Worm (Caenorhabditis elegans) whole organism, young adult: ENCODE data around the gene C30F2.4.

Experiments
- C17E4.6 ChIP-seq: fragments of 200-800 bp; sonication (Bioruptor generic); IDR thresholded peaks from 2 replicates; pipeline ENCODE4 v1.3.6; 2022; ENCODE audit warnings: missing genetic modification reagents, missing genetic modification characterization, missing compliant biosample characterization
- F23B12.7 ChIP-seq: sonication (generic microtip); optimal IDR thresholded peaks from 2 replicates; lab custom pipeline; 2017; ENCODE audit warnings: missing genetic modification characterization, mild to moderate bottlenecking, missing compliant biosample characterization, antibody characterized with exemption, moderate library complexity; ENCODE audit not compliant: insufficient read depth
- K11D2.4 ChIP-seq: fragments of 200-800 bp; sonication (Bioruptor generic); IDR thresholded peaks from 2 replicates; pipeline ENCODE4 v1.3.6; 2022; ENCODE audit warnings: missing genetic modification reagents, missing genetic modification characterization, missing compliant biosample characterization
- Y56A3A.18 ChIP-seq: fragments of 200-800 bp; sonication (Bioruptor generic); IDR thresholded peaks from 2 replicates; pipeline ENCODE4 v1.3.6; 2022; ENCODE audit warnings: missing genetic modification reagents, missing genetic modification characterization, missing compliant biosample characterization
- Y79H2A.3 ChIP-seq: fragments of 200-800 bp; sonication (Bioruptor generic); conservative IDR thresholded peaks from 2 replicates; pipeline ENCODE4 v1.3.6; 2022; ENCODE audit warnings: missing genetic modification reagents, missing genetic modification characterization, missing compliant biosample characterization
- Y95B8A.8 ChIP-seq: fragments of 200-800 bp; sonication (Bioruptor generic); IDR thresholded peaks from 2 replicates; pipeline ENCODE4 v1.3.6; 2022; ENCODE audit warnings: missing genetic modification reagents, missing genetic modification characterization, missing compliant biosample characterization
- ZK185.1 ChIP-seq: sonication (generic microtip); optimal IDR thresholded peaks from 2 replicates; lab custom pipeline; 2016; ENCODE audit warnings: mild to moderate bottlenecking, missing genetic modification characterization, missing compliant biosample characterization; ENCODE audit not compliant: poor library complexity, severe bottlenecking
- aptf-3 ChIP-seq: fragments of 200-800 bp; sonication (Bioruptor generic); IDR thresholded peaks from 2 replicates; pipeline ENCODE4 v1.3.6; 2022; ENCODE audit warnings: missing genetic modification characterization, missing compliant biosample characterization
- atf-7 ChIP-seq: sonication (generic microtip); optimal IDR thresholded peaks from 2 replicates; lab custom pipeline; 2017; ENCODE audit warnings: mild to moderate bottlenecking, missing genetic modification characterization, missing compliant biosample characterization
- bed-1 ChIP-seq: fragments of 200-800 bp; sonication (Bioruptor generic); IDR thresholded peaks from 2 replicates; pipeline ENCODE4 v1.3.6; 2022; ENCODE audit warnings: missing genetic modification reagents, missing genetic modification characterization, missing compliant biosample characterization
- ccch-3 ChIP-seq: fragments of 200-800 bp; sonication (Bioruptor generic); optimal IDR thresholded peaks from 2 replicates; lab custom pipeline; 2018; ENCODE audit warnings: mild to moderate bottlenecking, missing genetic modification characterization, missing compliant biosample characterization
- ceh-27 ChIP-seq: fragments of 200-800 bp; sonication (Bioruptor generic); optimal IDR thresholded peaks from 2 replicates; lab custom pipeline; 2018; ENCODE audit warnings: mild to moderate bottlenecking, missing genetic modification characterization, moderate library complexity, missing compliant biosample characterization
- ceh-40 ChIP-seq: fragments of 200-800 bp; sonication (Bioruptor generic); IDR thresholded peaks from 2 replicates; pipeline ENCODE4 v1.3.6; 2022; ENCODE audit warnings: missing genetic modification characterization, missing compliant biosample characterization
- ceh-79 ChIP-seq: sonication (generic microtip); optimal IDR thresholded peaks from 2 replicates; lab custom pipeline; 2017; ENCODE audit warnings: mild to moderate bottlenecking, missing genetic modification characterization, missing compliant biosample characterization
- ceh-91 ChIP-seq: fragments of 200-800 bp; sonication (Bioruptor generic); IDR thresholded peaks from 2 replicates; pipeline ENCODE4 v1.3.6; 2022; ENCODE audit warnings: missing genetic modification reagents, missing genetic modification characterization, missing compliant biosample characterization
- chd-7 ChIP-seq: sonication (generic microtip); optimal IDR thresholded peaks from 2 replicates; lab custom pipeline; 2016; ENCODE audit warnings: mild to moderate bottlenecking, missing genetic modification characterization, moderate library complexity, missing compliant biosample characterization
- efl-1 ChIP-seq: fragments of 150-350 bp; optimal IDR thresholded peaks from 2 replicates; lab custom pipeline; 2014; ENCODE audit warnings: missing biosample characterization, missing genetic modification reagents, missing genetic modification characterization
- egl-18 ChIP-seq: fragments of 200-800 bp; sonication (Bioruptor generic); IDR thresholded peaks from 2 replicates; pipeline ENCODE4 v1.3.6; 2022; ENCODE audit warnings: missing genetic modification reagents, missing genetic modification characterization, missing compliant biosample characterization
- ets-4 ChIP-seq: fragments of 200-800 bp; sonication (Bioruptor generic); optimal IDR thresholded peaks from 2 replicates; lab custom pipeline; 2018; ENCODE audit warnings: mild to moderate bottlenecking, missing genetic modification characterization, missing compliant biosample characterization
- gei-17 ChIP-seq: fragments of 200-800 bp; sonication (Bioruptor generic); optimal IDR thresholded peaks from 2 replicates; lab custom pipeline; 2018; ENCODE audit warnings: mild to moderate bottlenecking, missing genetic modification characterization, missing compliant biosample characterization
- hlh-12 ChIP-seq: sonication (generic microtip); optimal IDR thresholded peaks from 2 replicates; lab custom pipeline; 2016; ENCODE audit warnings: missing genetic modification characterization, missing compliant biosample characterization
- hmg-1.2 ChIP-seq: fragments of 200-800 bp; sonication (Bioruptor generic); IDR thresholded peaks from 2 replicates; pipeline ENCODE4 v1.3.6; 2022; ENCODE audit warnings: missing genetic modification reagents, missing genetic modification characterization, missing compliant biosample characterization
- let-526 ChIP-seq: fragments of 200-800 bp; sonication (Bioruptor generic); IDR thresholded peaks from 2 replicates; pipeline ENCODE4 v1.3.6; 2022; ENCODE audit warnings: missing genetic modification reagents, missing genetic modification characterization, missing compliant biosample characterization
- lin-26 ChIP-seq: fragments of 200-800 bp; sonication (Bioruptor generic); IDR thresholded peaks from 2 replicates; pipeline ENCODE4 v1.3.6; 2022; ENCODE audit warnings: missing genetic modification reagents, missing genetic modification characterization, missing compliant biosample characterization
- lsl-1 ChIP-seq: fragments of 200-800 bp; sonication (Bioruptor generic); optimal IDR thresholded peaks from 2 replicates; lab custom pipeline; 2018; ENCODE audit warnings: mild to moderate bottlenecking, missing genetic modification characterization, moderate library complexity, missing compliant biosample characterization
- madf-8 ChIP-seq: fragments of 200-800 bp; sonication (Bioruptor generic); conservative IDR thresholded peaks from 2 replicates; pipeline ENCODE4 v1.3.6; 2022; ENCODE audit warnings: missing genetic modification reagents, missing genetic modification characterization, missing compliant biosample characterization
- mel-28 ChIP-seq: sonication (generic microtip); optimal IDR thresholded peaks from 2 replicates; lab custom pipeline; 2016; ENCODE audit warnings: borderline replicate concordance, mild to moderate bottlenecking, missing genetic modification characterization, missing compliant biosample characterization
- mxl-1 ChIP-seq: sonication (generic microtip); optimal IDR thresholded peaks from 2 replicates; lab custom pipeline; 2016; ENCODE audit warnings: missing genetic modification characterization, missing compliant biosample characterization
- nfya-1 ChIP-seq: sonication (generic microtip); optimal IDR thresholded peaks from 2 replicates; lab custom pipeline; 2017; ENCODE audit warnings: antibody characterized with exemption, missing compliant biosample characterization, missing genetic modification characterization, borderline replicate concordance; ENCODE audit not compliant: insufficient read depth
- nhr-27 ChIP-seq: fragments of 200-800 bp; sonication (Bioruptor generic); optimal IDR thresholded peaks from 2 replicates; lab custom pipeline; 2018; ENCODE audit warnings: mild to moderate bottlenecking, missing genetic modification characterization, moderate library complexity, missing compliant biosample characterization
- nhr-90 ChIP-seq: sonication (generic microtip); optimal IDR thresholded peaks from 2 replicates; lab custom pipeline; 2016; ENCODE audit warnings: missing genotype, mild to moderate bottlenecking, missing genetic modification characterization, missing compliant biosample characterization
- pha-4 ChIP-seq: fragments of 150-350 bp; sonication (generic microtip); optimal IDR thresholded peaks from 2 replicates; lab custom pipeline; 2014; ENCODE audit warnings: missing biosample characterization, missing genetic modification reagents, missing genetic modification characterization
- sdz-38 ChIP-seq: sonication (generic microtip); optimal IDR thresholded peaks from 2 replicates; lab custom pipeline; 2016; ENCODE audit warnings: missing genotype, missing genetic modification characterization, missing compliant biosample characterization
- snpc-3.4 ChIP-seq: sonication (generic microtip); optimal IDR thresholded peaks from 2 replicates; lab custom pipeline; 2017; ENCODE audit warnings: missing genetic modification characterization, mild to moderate bottlenecking, missing compliant biosample characterization, antibody characterized with exemption, moderate library complexity, missing genotype, missing genetic modification reagents
- snpc-4 ChIP-seq, 5 experiments: fragments of 150-350 bp in 1 of 5; sonication (generic microtip) in 4 of 5; optimal IDR thresholded peaks; 2 replicates each; lab custom pipeline; 2014 to 2018; ENCODE audit warnings: missing genetic modification characterization in 5 of 5, missing biosample characterization in 3 of 5, antibody characterized with exemption in 2 of 5, mild to moderate bottlenecking in 2 of 5, missing compliant biosample characterization in 2 of 5, missing genotype in 2 of 5, moderate library complexity in 2 of 5, missing genetic modification reagents in 1 of 5
- somi-1 ChIP-seq: fragments of 200-800 bp; sonication (Bioruptor generic); optimal IDR thresholded peaks from 2 replicates; lab custom pipeline; 2018; ENCODE audit warnings: mild to moderate bottlenecking, missing genetic modification characterization, missing compliant biosample characterization
- sptf-2 ChIP-seq: fragments of 200-800 bp; sonication (Bioruptor generic); optimal IDR thresholded peaks from 2 replicates; lab custom pipeline; 2018; ENCODE audit warnings: mild to moderate bottlenecking, missing genetic modification characterization, missing compliant biosample characterization
- tlf-1 ChIP-seq: fragments of 200-800 bp; sonication (Bioruptor generic); optimal IDR thresholded peaks from 2 replicates; lab custom pipeline; 2018; ENCODE audit warnings: mild to moderate bottlenecking, missing genetic modification characterization, missing compliant biosample characterization
- unc-130 ChIP-seq: sonication (generic microtip); optimal IDR thresholded peaks from 2 replicates; lab custom pipeline; 2016; ENCODE audit warnings: missing genetic modification reagents, missing genetic modification characterization, missing compliant biosample characterization
- zfh-2 ChIP-seq: fragments of 200-800 bp; sonication (Bioruptor generic); conservative IDR thresholded peaks from 2 replicates; pipeline ENCODE4 v1.3.6; 2022; ENCODE audit warnings: missing genetic modification reagents, missing genetic modification characterization, missing compliant biosample characterization
- ztf-18 ChIP-seq: sonication (generic microtip); optimal IDR thresholded peaks from 2 replicates; lab custom pipeline; 2016; ENCODE audit warnings: missing genotype, mild to moderate bottlenecking, missing genetic modification characterization, missing compliant biosample characterization
- ztf-22 ChIP-seq: fragments of 200-800 bp; sonication (Bioruptor generic); optimal IDR thresholded peaks from 2 replicates; lab custom pipeline; 2018; ENCODE audit warnings: mild to moderate bottlenecking, missing genetic modification characterization, moderate library complexity, missing compliant biosample characterization
- ztf-28 ChIP-seq: fragments of 200-800 bp; sonication (Bioruptor generic); IDR thresholded peaks from 2 replicates; pipeline ENCODE4 v1.3.6; 2022; ENCODE audit warnings: missing genetic modification reagents, missing genetic modification characterization, missing compliant biosample characterization
- ztf-3 ChIP-seq: fragments of 200-800 bp; sonication (Bioruptor generic); optimal IDR thresholded peaks from 2 replicates; lab custom pipeline; 2018; ENCODE audit warnings: mild to moderate bottlenecking, missing genetic modification characterization, missing compliant biosample characterization

Gene C30F2.4

DNA sequence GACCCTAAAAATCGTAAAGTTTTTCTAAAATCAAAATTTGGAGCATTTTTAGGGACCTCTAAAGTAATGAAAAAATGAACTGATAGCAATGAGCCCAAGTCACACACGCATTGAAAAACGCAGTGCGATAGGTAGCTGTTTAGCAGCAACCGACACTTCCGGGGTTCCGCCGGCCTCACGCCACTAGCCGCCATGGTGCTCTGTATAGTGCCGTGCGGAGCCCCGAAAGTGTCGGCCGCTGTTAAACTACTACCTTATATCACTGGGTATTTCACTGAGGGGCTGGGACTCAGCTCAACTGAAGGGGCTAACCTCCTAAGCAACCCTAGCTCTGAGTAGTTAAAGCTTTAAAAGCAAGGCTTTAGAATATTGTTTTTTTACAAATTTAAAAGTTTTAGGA, 22.9 kb upstream of the C30F2.4 start:
- no peak for TF ChIP-seq mel-28 (tag; lab: Kevin White, UChicago)
- TF ChIP-seq nhr-90 (tag; lab: Kevin White, UChicago): no peak
- no peak for TF ChIP-seq ztf-18 (tag; lab: Kevin White, UChicago)
- 0 out of 2 replicates have a peak, but pooled peaks have one; percentile 30 for TF ChIP-seq zfh-2 (GFP tag; lab: Robert Waterston, UW)
- no peak for TF ChIP-seq bed-1 (GFP tag; lab: Robert Waterston, UW)
- no peak for TF ChIP-seq tlf-1
- no peak for TF ChIP-seq ccch-3 (GFP tag; lab: Kevin White, UChicago)
- no peak for TF ChIP-seq K11D2.4 (GFP tag; lab: Robert Waterston, UW)
- TF ChIP-seq lin-26: no peak
- TF ChIP-seq F23B12.7 (tag; lab: Kevin White, UChicago): no peak
- TF ChIP-seq nfya-1 (tag; lab: Kevin White, UChicago): no peak
- TF ChIP-seq ceh-79: no peak
- no peak for TF ChIP-seq ceh-91 (GFP tag; lab: Robert Waterston, UW)
- no peak for TF ChIP-seq hlh-12
- no peak for TF ChIP-seq unc-130
- TF ChIP-seq snpc-4 (GFP tag; optimal IDR thresholded peaks at IDR 0.05; lab: Kevin White, UChicago): no peak
- peak in 3 of 4 experiments; percentile 47 to 84 (median 65) for TF ChIP-seq snpc-4 (tag; optimal IDR thresholded peaks at IDR 0.05; lab: Kevin White, UChicago)
- TF ChIP-seq ztf-28 (GFP tag; lab: Robert Waterston, UW): 0 out of 2 replicates have a peak, but pooled peaks have one; percentile 45

DNA sequence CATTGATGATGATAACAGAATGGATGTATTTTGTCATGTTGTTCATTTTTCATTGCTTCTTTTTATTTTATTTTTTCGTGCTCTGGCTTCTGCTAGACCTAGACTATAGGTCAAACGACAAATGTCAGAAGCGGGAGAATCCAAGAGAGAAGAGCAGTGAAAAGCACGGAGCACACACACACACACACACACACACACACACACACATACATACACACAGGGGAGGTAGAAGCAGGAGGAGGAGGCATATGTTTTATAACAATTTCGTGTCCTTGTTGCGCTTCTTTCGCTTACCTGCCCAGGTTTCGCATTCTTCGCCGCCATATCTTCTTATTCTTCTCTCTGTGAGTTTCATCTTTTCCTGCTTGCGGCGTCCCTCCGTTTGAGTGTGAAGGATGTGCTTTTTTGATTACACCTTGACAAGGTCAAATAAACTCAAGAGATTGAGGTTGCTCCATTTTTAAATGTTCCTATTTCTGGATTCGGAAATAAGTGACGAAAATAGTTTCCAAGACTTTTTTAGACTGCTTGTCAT, 21.8 kb upstream of the C30F2.4 start:
- TF ChIP-seq ztf-3 (GFP tag; lab: Kevin White, UChicago) (no peak), sptf-2 (GFP tag; lab: Kevin White, UChicago) (no peak), ets-4 (no peak), tlf-1 (no peak), madf-8 (GFP tag; lab: Robert Waterston, UW) (no peak), zfh-2 (GFP tag; lab: Robert Waterston, UW) (no peak), ZK185.1 (tag; lab: Kevin White, UChicago) (no peak), chd-7 (no peak), let-526 (GFP tag; lab: Robert Waterston, UW) (no peak)

DNA sequence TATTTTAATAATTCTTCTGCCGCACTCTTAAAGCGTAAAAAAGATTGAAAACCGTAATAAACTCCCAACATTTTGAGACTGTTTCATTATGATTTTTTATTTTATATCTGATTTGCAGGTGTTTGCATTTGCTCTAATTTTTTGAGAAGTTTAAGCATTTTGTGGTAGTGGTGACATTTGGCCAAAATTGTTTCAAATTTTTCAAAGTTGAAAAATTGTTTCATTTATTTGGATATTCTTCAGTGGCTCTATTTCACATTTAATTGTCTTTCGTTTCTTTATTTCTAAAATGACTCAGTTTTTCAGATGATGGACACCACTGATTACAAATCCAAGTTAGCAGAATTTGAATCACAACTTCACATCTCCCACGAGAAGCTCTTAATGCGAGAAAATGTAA, 18.0 kb upstream of the C30F2.4 start, which contains the start of gene C30F2.5:
Gene C30F2.5, plus strand, starts transcription at position 301 of the 400 bp plus-strand sequence.
- no peak for TF ChIP-seq gei-17
- TF ChIP-seq egl-18: no peak
- no peak for TF ChIP-seq mxl-1 (tag; lab: Kevin White, UChicago)
- TF ChIP-seq atf-7 (tag; lab: Kevin White, UChicago): no peak
- no peak for TF ChIP-seq Y95B8A.8 (GFP tag; lab: Robert Waterston, UW)
- no peak for TF ChIP-seq pha-4

DNA sequence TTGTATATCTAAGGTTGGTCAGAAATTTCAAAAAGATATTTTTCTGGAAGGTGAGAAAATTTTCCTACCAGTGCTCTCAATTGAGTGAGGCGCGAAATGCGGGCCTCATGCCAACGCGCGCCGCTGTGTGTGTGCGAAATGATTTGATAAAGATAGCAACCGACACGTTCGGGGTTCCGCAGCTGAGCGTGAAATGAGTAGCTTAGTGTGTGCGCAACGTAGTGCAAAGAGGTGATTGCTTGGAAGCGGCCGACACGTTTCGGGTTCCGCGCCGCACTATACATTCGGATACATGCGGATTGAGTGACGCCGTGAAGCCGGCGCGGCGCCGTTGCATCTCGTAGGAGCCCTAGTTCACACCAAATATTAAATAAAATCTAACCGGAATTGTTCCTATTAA, 14.8 kb upstream of the C30F2.4 start:
- TF ChIP-seq ceh-40: no peak
- no peak for TF ChIP-seq F23B12.7 (tag; lab: Kevin White, UChicago)
- 0 out of 2 replicates have a peak, but pooled peaks have one; percentile 33 for TF ChIP-seq Y56A3A.18
- TF ChIP-seq ztf-22: no peak
- TF ChIP-seq C17E4.6 (GFP tag; lab: Robert Waterston, UW): no peak
- no peak for TF ChIP-seq nhr-27 (tag; lab: Kevin White, UChicago)
- no peak for TF ChIP-seq snpc-3.4 (tag; lab: Kevin White, UChicago)
- no peak for TF ChIP-seq efl-1 (GFP tag; lab: Kevin White, UChicago)
- no peak for TF ChIP-seq somi-1 (GFP tag; lab: Kevin White, UChicago)
- no peak for TF ChIP-seq ceh-27 (GFP tag; lab: Kevin White, UChicago)
- no peak for TF ChIP-seq lsl-1 (GFP tag; lab: Kevin White, UChicago)
- TF ChIP-seq nfya-1 (tag; lab: Kevin White, UChicago): no peak
- no peak for TF ChIP-seq sdz-38
- no peak for TF ChIP-seq aptf-3 (GFP tag; lab: Robert Waterston, UW)
- TF ChIP-seq hmg-1.2 (GFP tag; lab: Robert Waterston, UW): peak; percentile 26; the same call in 1 of the 2 replicates
- no peak for TF ChIP-seq Y79H2A.3 (GFP tag; lab: Robert Waterston, UW)
